Worm (Caenorhabditis elegans) whole organism, L4 larva: ENCODE measurements around the gene Y7A5A.20.

ENCODE experiments used
- lin-39 ChIP-seq: fragments of 150-350 bp; optimal IDR thresholded peaks from 2 replicates; lab custom pipeline; 2014; ENCODE audit warnings: missing biosample characterization, missing genetic modification reagents, missing genetic modification characterization
- nhr-76 ChIP-seq: fragments of 150-350 bp; optimal IDR thresholded peaks from 2 replicates; lab custom pipeline; 2014; ENCODE audit warnings: missing biosample characterization, missing genetic modification characterization
- nhr-77 ChIP-seq: fragments of 150-350 bp; optimal IDR thresholded peaks from 2 replicates; lab custom pipeline; 2014; ENCODE audit warnings: missing biosample characterization, missing genetic modification characterization
- php-3 ChIP-seq: fragments of 200-800 bp; sonication (Bioruptor generic); IDR thresholded peaks from 2 replicates; pipeline ENCODE4 v1.3.6; 2022; ENCODE audit warnings: missing genetic modification reagents, missing genetic modification characterization, missing compliant biosample characterization
- unc-130 ChIP-seq: sonication (generic microtip); optimal IDR thresholded peaks from 2 replicates; lab custom pipeline; 2016; ENCODE audit warnings: missing genetic modification reagents, missing genetic modification characterization, missing compliant biosample characterization

ce11 chrX:15878785-15879184 is 50.6 kb downstream of the Y7A5A.20 start, which contains the start of gene gmeb-2:
- TF ChIP-seq nhr-76 (tag; lab: Kevin White, UChicago) (no peak), unc-130 (GFP tag; lab: Kevin White, UChicago) (no peak), lin-39 (tag; lab: Kevin White, UChicago) (no peak), nhr-77 (tag; lab: Kevin White, UChicago) (no peak), php-3 (no peak)
